Worm (Caenorhabditis elegans) whole organism, young adult: ENCODE data around the gene vhl-1.

Experiments
- B0336.3 ChIP-seq: fragments of 200-800 bp; sonication (Bioruptor generic); IDR thresholded peaks from 2 replicates; pipeline ENCODE4 v1.3.6; 2022; ENCODE audit warnings: missing genetic modification characterization, missing compliant biosample characterization
- C06A6.2 ChIP-seq: fragments of 200-800 bp; sonication (Bioruptor generic); conservative IDR thresholded peaks from 2 replicates; pipeline ENCODE4 v1.3.6; 2022; ENCODE audit warnings: missing genetic modification characterization, missing compliant biosample characterization
- F10E7.11 ChIP-seq: sonication (generic microtip); optimal IDR thresholded peaks from 2 replicates; lab custom pipeline; 2017; ENCODE audit warnings: mild to moderate bottlenecking, missing genetic modification characterization, moderate library complexity, missing compliant biosample characterization
- F22D6.2 ChIP-seq: sonication (generic microtip); optimal IDR thresholded peaks from 2 replicates; lab custom pipeline; 2016; ENCODE audit warnings: mild to moderate bottlenecking, missing genetic modification characterization, missing compliant biosample characterization
- F37B4.10 ChIP-seq: fragments of 200-800 bp; sonication (Bioruptor generic); IDR thresholded peaks from 2 replicates; pipeline ENCODE4 v1.3.6; 2022; ENCODE audit warnings: missing genetic modification characterization, missing compliant biosample characterization
- K12H6.12 ChIP-seq: fragments of 200-800 bp; sonication (Bioruptor generic); optimal IDR thresholded peaks from 2 replicates; lab custom pipeline; 2018; ENCODE audit warnings: mild to moderate bottlenecking, missing genetic modification characterization, missing compliant biosample characterization
- T07F8.4 ChIP-seq: sonication (generic microtip); optimal IDR thresholded peaks from 2 replicates; lab custom pipeline; 2016; ENCODE audit warnings: mild to moderate bottlenecking, missing genetic modification characterization, moderate library complexity, missing compliant biosample characterization
- Y67H2A.10 ChIP-seq: fragments of 200-800 bp; sonication (Bioruptor generic); conservative IDR thresholded peaks from 2 replicates; pipeline ENCODE4 v1.3.6; 2022; ENCODE audit warnings: missing genetic modification reagents, missing genetic modification characterization, missing compliant biosample characterization
- akir-1 ChIP-seq: fragments of 200-800 bp; sonication (Bioruptor generic); optimal IDR thresholded peaks from 2 replicates; lab custom pipeline; 2018; ENCODE audit warnings: mild to moderate bottlenecking, missing genetic modification characterization, moderate library complexity, missing compliant biosample characterization
- atf-7 ChIP-seq: sonication (generic microtip); optimal IDR thresholded peaks from 2 replicates; lab custom pipeline; 2017; ENCODE audit warnings: mild to moderate bottlenecking, missing genetic modification characterization, missing compliant biosample characterization
- attf-5 ChIP-seq: fragments of 200-800 bp; sonication (Bioruptor generic); optimal IDR thresholded peaks from 2 replicates; lab custom pipeline; 2018; ENCODE audit warnings: mild to moderate bottlenecking, missing genetic modification characterization, missing compliant biosample characterization
- cebp-1 ChIP-seq, 2 experiments: fragments of 200-800 bp in 1 of 2; sonication (Bioruptor generic) in 1 of 2; sonication (generic microtip) in 1 of 2; IDR thresholded peaks in 1 of 2; optimal IDR thresholded peaks in 1 of 2; 2 replicates each; pipeline versions ENCODE4 v1.3.6 to Lab custom; 2017 to 2022; ENCODE audit warnings: missing compliant biosample characterization in 2 of 2, missing genetic modification characterization in 2 of 2, mild to moderate bottlenecking in 1 of 2, missing genetic modification reagents in 1 of 2, moderate library complexity in 1 of 2
- ceh-27 ChIP-seq: fragments of 200-800 bp; sonication (Bioruptor generic); optimal IDR thresholded peaks from 2 replicates; lab custom pipeline; 2018; ENCODE audit warnings: mild to moderate bottlenecking, missing genetic modification characterization, moderate library complexity, missing compliant biosample characterization
- ceh-79 ChIP-seq: sonication (generic microtip); optimal IDR thresholded peaks from 2 replicates; lab custom pipeline; 2017; ENCODE audit warnings: mild to moderate bottlenecking, missing genetic modification characterization, missing compliant biosample characterization
- chd-7 ChIP-seq: sonication (generic microtip); optimal IDR thresholded peaks from 2 replicates; lab custom pipeline; 2016; ENCODE audit warnings: mild to moderate bottlenecking, missing genetic modification characterization, moderate library complexity, missing compliant biosample characterization
- die-1 ChIP-seq: sonication (generic microtip); optimal IDR thresholded peaks from 2 replicates; lab custom pipeline; 2016; ENCODE audit warnings: missing genotype, mild to moderate bottlenecking, missing genetic modification characterization, missing compliant biosample characterization
- egl-18 ChIP-seq: fragments of 200-800 bp; sonication (Bioruptor generic); IDR thresholded peaks from 2 replicates; pipeline ENCODE4 v1.3.6; 2022; ENCODE audit warnings: missing genetic modification reagents, missing genetic modification characterization, missing compliant biosample characterization
- egrh-3 ChIP-seq: fragments of 200-800 bp; sonication (Bioruptor generic); IDR thresholded peaks from 2 replicates; pipeline ENCODE4 v1.3.6; 2022; ENCODE audit warnings: missing genetic modification reagents, missing genetic modification characterization, missing compliant biosample characterization
- ekl-4 ChIP-seq: fragments of 200-800 bp; sonication (Bioruptor generic); IDR thresholded peaks from 2 replicates; pipeline ENCODE4 v1.3.6; 2022; ENCODE audit warnings: missing genetic modification reagents, missing genetic modification characterization, missing compliant biosample characterization
- him-1 ChIP-seq: sonication (generic microtip); optimal IDR thresholded peaks from 2 replicates; lab custom pipeline; 2016; ENCODE audit warnings: missing genotype, missing genetic modification reagents, missing genetic modification characterization, missing compliant biosample characterization
- hlh-12 ChIP-seq: sonication (generic microtip); optimal IDR thresholded peaks from 2 replicates; lab custom pipeline; 2016; ENCODE audit warnings: missing genetic modification characterization, missing compliant biosample characterization
- hmg-20 ChIP-seq: fragments of 200-800 bp; sonication (Bioruptor generic); IDR thresholded peaks from 2 replicates; pipeline ENCODE4 v1.3.6; 2022; ENCODE audit warnings: missing genetic modification reagents, missing genetic modification characterization, missing compliant biosample characterization
- lsl-1 ChIP-seq: fragments of 200-800 bp; sonication (Bioruptor generic); optimal IDR thresholded peaks from 2 replicates; lab custom pipeline; 2018; ENCODE audit warnings: mild to moderate bottlenecking, missing genetic modification characterization, moderate library complexity, missing compliant biosample characterization
- lsy-27 ChIP-seq: sonication (generic microtip); optimal IDR thresholded peaks from 2 replicates; lab custom pipeline; 2017; ENCODE audit warnings: missing genetic modification characterization, mild to moderate bottlenecking, missing compliant biosample characterization, antibody characterized with exemption, missing genotype, borderline replicate concordance; ENCODE audit not compliant: insufficient read depth
- madf-3 ChIP-seq: fragments of 200-800 bp; sonication (Bioruptor generic); IDR thresholded peaks from 2 replicates; pipeline ENCODE4 v1.3.6; 2022; ENCODE audit warnings: missing genetic modification reagents, missing genetic modification characterization, missing compliant biosample characterization
- madf-6 ChIP-seq: fragments of 200-800 bp; sonication (Bioruptor generic); IDR thresholded peaks from 2 replicates; pipeline ENCODE4 v1.3.6; 2022; ENCODE audit warnings: missing genetic modification reagents, missing genetic modification characterization, missing compliant biosample characterization
- nfyb-1 ChIP-seq: fragments of 200-800 bp; sonication (Bioruptor generic); IDR thresholded peaks from 2 replicates; pipeline ENCODE4 v1.3.6; 2022; ENCODE audit warnings: missing genetic modification reagents, missing genetic modification characterization, missing compliant biosample characterization
- nhr-120 ChIP-seq: fragments of 200-800 bp; sonication (Bioruptor generic); IDR thresholded peaks from 2 replicates; pipeline ENCODE4 v1.3.6; 2022; ENCODE audit warnings: missing genetic modification characterization, missing compliant biosample characterization
- nhr-27 ChIP-seq: fragments of 200-800 bp; sonication (Bioruptor generic); optimal IDR thresholded peaks from 2 replicates; lab custom pipeline; 2018; ENCODE audit warnings: mild to moderate bottlenecking, missing genetic modification characterization, moderate library complexity, missing compliant biosample characterization
- nhr-80 ChIP-seq: sonication (generic microtip); optimal IDR thresholded peaks from 2 replicates; lab custom pipeline; 2016; ENCODE audit warnings: missing genetic modification characterization, missing compliant biosample characterization
- repo-1 ChIP-seq: sonication (generic microtip); optimal IDR thresholded peaks from 2 replicates; lab custom pipeline; 2017; ENCODE audit warnings: mild to moderate bottlenecking, missing genetic modification characterization, missing compliant biosample characterization
- snpc-1.3 ChIP-seq: sonication (generic microtip); optimal IDR thresholded peaks from 2 replicates; lab custom pipeline; 2017; ENCODE audit warnings: missing genetic modification characterization, mild to moderate bottlenecking, missing compliant biosample characterization, antibody characterized with exemption, moderate library complexity, missing genotype, missing genetic modification reagents; ENCODE audit not compliant: insufficient read depth
- snpc-3.4 ChIP-seq: sonication (generic microtip); optimal IDR thresholded peaks from 2 replicates; lab custom pipeline; 2017; ENCODE audit warnings: missing genetic modification characterization, mild to moderate bottlenecking, missing compliant biosample characterization, antibody characterized with exemption, moderate library complexity, missing genotype, missing genetic modification reagents
- sptf-2 ChIP-seq: fragments of 200-800 bp; sonication (Bioruptor generic); optimal IDR thresholded peaks from 2 replicates; lab custom pipeline; 2018; ENCODE audit warnings: mild to moderate bottlenecking, missing genetic modification characterization, missing compliant biosample characterization
- tbp1 ChIP-seq: fragments of 200-800 bp; sonication (Bioruptor generic); optimal IDR thresholded peaks from 2 replicates; lab custom pipeline; 2018; ENCODE audit warnings: mild to moderate bottlenecking, missing genetic modification characterization, missing compliant biosample characterization
- ztf-28 ChIP-seq: fragments of 200-800 bp; sonication (Bioruptor generic); IDR thresholded peaks from 2 replicates; pipeline ENCODE4 v1.3.6; 2022; ENCODE audit warnings: missing genetic modification reagents, missing genetic modification characterization, missing compliant biosample characterization

vhl-1 gene

DNA sequence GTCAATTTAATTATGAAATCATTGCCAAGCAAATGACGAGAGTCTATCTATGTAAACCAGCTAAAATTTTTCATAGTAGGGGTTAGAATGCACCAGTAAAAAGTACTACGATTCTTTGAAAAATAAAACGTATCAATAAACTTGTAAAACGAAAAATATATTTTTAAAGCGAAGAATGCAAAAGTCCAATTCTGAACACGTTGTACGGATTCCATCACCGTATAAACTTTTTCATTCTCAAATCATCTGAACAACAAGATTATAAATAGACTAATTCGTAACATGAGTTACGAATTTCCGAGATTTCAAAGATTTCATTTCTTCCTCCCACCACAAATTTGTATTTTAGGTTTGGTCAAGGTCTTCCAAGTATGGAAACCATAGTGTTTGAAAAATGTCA lies 9.6 kb downstream of the vhl-1 start, which contains the start of gene nlp-57:
TSS of gene nlp-57 (plus strand) at position 301 of the 400 bp plus-strand sequence.
- TF ChIP-seq chd-7 (tag; lab: Kevin White, UChicago) (no peak), repo-1 (tag; lab: Kevin White, UChicago) (no peak), ceh-79 (tag; lab: Kevin White, UChicago) (no peak), T07F8.4 (tag; lab: Kevin White, UChicago) (no peak), F22D6.2 (tag; lab: Kevin White, UChicago) (no peak), cebp-1 (GFP tag; IDR thresholded peaks at IDR 0.05; lab: Robert Waterston, UW) (no peak), cebp-1 (tag; optimal IDR thresholded peaks at IDR 0.05; lab: Kevin White, UChicago) (no peak), madf-3 (GFP tag; lab: Robert Waterston, UW) (no peak), F37B4.10 (GFP tag; lab: Robert Waterston, UW) (no peak), F10E7.11 (tag; lab: Kevin White, UChicago) (no peak), nhr-27 (tag; lab: Kevin White, UChicago) (no peak), snpc-1.3 (no peak), tbp1 (GFP tag; lab: Kevin White, UChicago) (no peak), akir-1 (GFP tag; lab: Kevin White, UChicago) (no peak), madf-6 (GFP tag; lab: Robert Waterston, UW) (no peak), die-1 (tag; lab: Kevin White, UChicago) (no peak), K12H6.12 (no peak), Y67H2A.10 (GFP tag; lab: Robert Waterston, UW) (no peak), snpc-3.4 (no peak), nfyb-1 (GFP tag; lab: Robert Waterston, UW) (no peak)

DNA sequence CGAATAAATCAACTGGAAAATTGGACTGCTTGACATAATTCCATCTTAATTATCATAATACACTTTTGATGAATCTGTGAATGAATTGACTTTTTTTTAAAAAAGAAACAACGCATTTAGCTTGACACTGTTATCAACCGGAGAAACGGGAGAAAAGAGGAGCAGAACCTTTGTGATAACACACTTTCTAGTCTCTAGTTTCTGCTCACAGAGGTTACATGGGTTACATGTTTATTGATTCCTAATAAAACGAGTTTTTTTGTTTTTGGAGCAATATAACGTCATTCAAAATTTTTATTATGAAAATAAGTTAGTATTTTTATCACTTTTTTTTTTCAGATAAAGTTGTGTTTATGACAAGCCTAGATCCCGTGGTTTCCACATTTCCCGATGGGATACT lies 10.8 kb downstream of the vhl-1 start, which contains the start of gene hizr-1:
TSS of gene hizr-1 (plus strand) at position 340 of the 400 bp plus-strand sequence.
- TF ChIP-seq ceh-27 (GFP tag; lab: Kevin White, UChicago) (no peak), sptf-2 (GFP tag; lab: Kevin White, UChicago) (no peak), lsl-1 (GFP tag; lab: Kevin White, UChicago) (no peak), nhr-80 (peak; percentile 63), ekl-4 (GFP tag; lab: Robert Waterston, UW) (no peak), F22D6.2 (tag; lab: Kevin White, UChicago) (no peak)
- TF ChIP-seq, all 124 proteins: peak for 1

DNA sequence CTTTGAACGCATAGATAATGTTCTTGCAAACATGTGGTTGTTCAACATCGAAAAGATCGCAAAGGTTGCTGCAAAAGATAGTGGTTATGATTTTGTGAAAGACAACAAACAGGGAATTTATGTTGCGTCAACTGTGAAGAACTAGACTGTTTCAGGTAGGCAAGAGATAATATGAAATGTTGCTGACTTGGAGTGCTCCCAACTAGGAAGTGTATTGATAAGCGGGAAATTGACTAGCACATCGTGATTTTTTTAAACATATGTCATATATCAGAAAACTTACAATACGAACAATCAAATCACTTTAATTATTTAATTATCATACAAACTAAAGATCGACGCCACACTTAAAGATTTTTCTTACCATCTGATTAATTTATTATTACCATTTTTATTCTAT lies 16.1 kb downstream of the vhl-1 start:
- TF ChIP-seq nhr-80 (peak; percentile 41), C06A6.2 (GFP tag; lab: Robert Waterston, UW) (no peak), lsy-27 (tag; lab: Kevin White, UChicago) (no peak), egrh-3 (GFP tag; lab: Robert Waterston, UW) (no peak), hlh-12 (tag; lab: Kevin White, UChicago) (no peak), nhr-120 (GFP tag; lab: Robert Waterston, UW) (no peak), egl-18 (no peak)

DNA sequence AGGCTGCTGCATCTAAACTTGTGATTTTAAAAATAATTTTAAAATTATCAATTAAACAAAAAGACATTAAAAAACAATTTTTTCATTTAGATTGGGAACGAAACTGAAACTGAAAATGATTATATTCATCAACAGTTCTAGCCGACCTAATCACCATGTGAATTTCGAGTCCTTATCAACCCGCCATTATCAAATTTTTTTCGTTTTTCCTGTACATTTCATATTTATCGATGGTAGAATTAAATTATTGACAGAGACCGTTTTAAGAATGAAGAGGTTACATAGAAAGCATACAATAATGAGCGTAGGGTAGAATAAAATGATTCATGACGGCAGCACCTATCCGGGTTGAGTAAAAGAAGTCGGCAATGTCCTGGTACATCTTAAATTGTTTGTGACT lies 17.1 kb downstream of the vhl-1 start, which contains the start of gene asm-2:
TSS of gene asm-2 (minus strand) at position 12 of the 400 bp plus-strand sequence.
- TF ChIP-seq ekl-4 (GFP tag; lab: Robert Waterston, UW) (no peak), nhr-80 (peak; percentile 83)

DNA sequence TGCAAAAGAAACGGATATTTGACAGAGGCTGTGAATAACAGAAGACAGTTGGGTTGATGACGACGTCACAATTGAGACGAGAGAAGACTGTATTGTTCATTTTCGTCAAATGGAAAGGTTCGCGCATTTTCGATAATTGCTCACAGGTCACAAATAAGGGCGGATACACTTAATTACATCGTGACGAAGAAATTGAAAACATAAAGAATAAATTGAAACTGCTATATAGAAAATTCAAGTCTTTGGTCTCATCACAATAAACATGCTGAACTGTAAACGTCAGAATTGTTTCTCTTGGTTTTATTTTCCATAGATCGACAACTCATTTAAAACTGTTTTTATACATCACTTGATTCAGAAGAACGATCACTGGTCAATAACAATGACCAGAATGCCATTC lies 19.7 kb downstream of the vhl-1 start, which contains the start of gene ZK455.5:
TSS of gene ZK455.5 (minus strand) at position 101 of the 400 bp plus-strand sequence.
- TF ChIP-seq ekl-4 (GFP tag; lab: Robert Waterston, UW) (no peak), Y67H2A.10 (GFP tag; lab: Robert Waterston, UW) (no peak), attf-5 (GFP tag; lab: Kevin White, UChicago) (no peak), hmg-20 (GFP tag; lab: Robert Waterston, UW) (no peak), atf-7 (no peak), B0336.3 (no peak), ztf-28 (GFP tag; lab: Robert Waterston, UW) (no peak), him-1 (tag; lab: Kevin White, UChicago) (no peak)
